Fruit fly (Drosophila melanogaster): ENCODE results near the gene Pdp1.

Pdp1 gene

DNA sequence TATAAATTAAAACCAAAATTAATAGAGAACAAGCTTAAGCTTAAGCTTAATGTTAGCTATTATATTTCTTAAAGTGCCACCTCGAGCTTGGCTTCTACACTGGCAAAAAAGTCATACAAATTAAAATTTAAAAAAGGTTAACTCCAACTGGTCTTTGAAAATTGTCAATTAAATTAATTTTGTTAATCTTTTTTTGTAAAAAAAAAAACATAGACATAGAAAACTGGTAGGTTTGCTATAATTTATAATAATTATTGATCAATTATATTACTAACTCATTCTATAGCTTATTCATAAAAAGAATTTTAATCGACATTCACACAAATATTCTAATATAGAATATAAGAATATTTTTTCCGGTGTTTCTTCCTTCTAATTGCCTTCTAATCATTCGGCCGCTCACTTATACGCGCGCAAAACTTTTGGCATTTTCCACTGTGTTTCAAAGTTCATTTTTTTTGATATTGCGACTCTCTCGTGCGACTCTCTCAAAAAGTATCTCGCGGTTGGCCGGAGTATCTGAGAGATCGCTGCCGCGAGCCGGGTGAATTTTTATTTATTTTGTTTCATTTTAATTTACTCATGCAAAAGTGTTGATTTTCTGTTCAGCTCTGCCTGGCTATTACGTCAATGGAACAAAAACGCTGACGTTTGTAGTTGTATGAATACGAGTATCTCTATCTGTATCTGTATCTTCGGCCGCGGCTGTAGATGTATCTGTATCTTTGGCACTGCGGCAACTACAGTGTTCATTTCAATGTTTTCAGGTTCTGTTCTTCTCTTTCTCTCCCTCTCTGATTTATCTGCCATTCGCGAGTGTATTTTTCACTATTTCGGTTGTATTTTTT is 11.2 kb downstream of the Pdp1 start (continued):
- TF ChIP-seq CoRest (tag; optimal IDR thresholded peaks at IDR 0.05) (peak; percentile 96), stwl (tag; optimal IDR thresholded peaks at IDR 0.05) (no peak), p53 (GFP tag; optimal IDR thresholded peaks at IDR 0.05) (no peak), unpg (GFP tag; optimal IDR thresholded peaks at IDR 0.05) (peak; percentile 76), CG13424 (tag; optimal IDR thresholded peaks at IDR 0.05) (peak; percentile 89), tap (tag; optimal IDR thresholded peaks at IDR 0.05) (peak; percentile 53), CG32772 (GFP tag; IDR thresholded peaks at IDR 0.05) (peak; percentile 71), CG12219 (GFP tag; optimal IDR thresholded peaks at IDR 0.05) (no peak), Vsx1 (GFP tag; optimal IDR thresholded peaks at IDR 0.05) (peak; percentile 77), CHES-1-like (GFP tag; optimal IDR thresholded peaks at IDR 0.05) (no peak), Bteb2 (GFP tag; optimal IDR thresholded peaks at IDR 0.05) (peak; percentile 59), fru (optimal IDR thresholded peaks at IDR 0.05) (no peak), CG5180 (GFP tag; optimal IDR thresholded peaks at IDR 0.05) (peak; percentile 58), Spps (tag; optimal IDR thresholded peaks at IDR 0.05) (peak; percentile 55), cad (GFP tag; optimal IDR thresholded peaks at IDR 0.05) (no peak), ase (GFP tag; IDR thresholded peaks at IDR 0.05) (0 out of 3 replicates have a peak, but pooled peaks have one; percentile 54), repo (GFP tag; optimal IDR thresholded peaks at IDR 0.05) (no peak), dati (GFP tag; IDR thresholded peaks at IDR 0.05) (no peak), run (tag; optimal IDR thresholded peaks at IDR 0.05) (peak; percentile 33), disco-r (GFP tag; optimal IDR thresholded peaks at IDR 0.05) (no peak), Bdp1 (GFP tag; optimal IDR thresholded peaks at IDR 0.05) (peak; percentile 17), jumu (GFP tag; optimal IDR thresholded peaks at IDR 0.05) (no peak), ken (GFP tag; IDR thresholded peaks at IDR 0.05) (no peak), CG15073 (GFP tag; optimal IDR thresholded peaks at IDR 0.05) (no peak), CG15011 (GFP tag; optimal IDR thresholded peaks at IDR 0.05) (peak; percentile 73), CG17385 (GFP tag; optimal IDR thresholded peaks at IDR 0.05) (peak; percentile 86), hth (optimal IDR thresholded peaks at IDR 0.05) (no peak), ems (GFP tag; optimal IDR thresholded peaks at IDR 0.05) (no peak), MTF-1 (GFP tag; optimal IDR thresholded peaks at IDR 0.05; ENCODE audit: borderline replicate concordance) (no peak), HLH54F (GFP tag; optimal IDR thresholded peaks at IDR 0.05) (peak; percentile 40), CG2116 (GFP tag; optimal IDR thresholded peaks at IDR 0.05) (peak; percentile 53), en (GFP tag; optimal IDR thresholded peaks at IDR 0.05) (no peak), CG11696 (GFP tag; IDR thresholded peaks at IDR 0.05) (no peak), grn (GFP tag; optimal IDR thresholded peaks at IDR 0.05) (peak; percentile 90), CG7357 (GFP tag; IDR thresholded peaks at IDR 0.05) (peak; percentile 43; the same call in 1 of the 3 replicates), HLH3B (GFP tag; IDR thresholded peaks at IDR 0.05) (peak; percentile 57; the same call in 1 of the 2 replicates), chn (GFP tag; optimal IDR thresholded peaks at IDR 0.05) (no peak), CG3281 (GFP tag; optimal IDR thresholded peaks at IDR 0.05) (peak; percentile 91), abd-A (tag; optimal IDR thresholded peaks at IDR 0.05) (peak; percentile 30), CTCF (GFP tag; optimal IDR thresholded peaks at IDR 0.05) (no peak), CG1792 (GFP tag; optimal IDR thresholded peaks at IDR 0.05) (no peak), CG33557 (GFP tag; optimal IDR thresholded peaks at IDR 0.05) (peak; percentile 56), CG12236 (GFP tag; optimal IDR thresholded peaks at IDR 0.05) (no peak), CG10209 (GFP tag; optimal IDR thresholded peaks at IDR 0.05) (peak; percentile 87), CG18599 (GFP tag; optimal IDR thresholded peaks at IDR 0.05) (peak; percentile 81), Doc2 (GFP tag; IDR thresholded peaks at IDR 0.05) (no peak), CG4404 (GFP tag; IDR thresholded peaks at IDR 0.05) (peak; percentile 44), lov (optimal IDR thresholded peaks at IDR 0.05) (no peak), lov (GFP tag; IDR thresholded peaks at IDR 0.05) (no peak), HLHmδ (GFP tag; optimal IDR thresholded peaks at IDR 0.05) (no peak), CG14965 (GFP tag; optimal IDR thresholded peaks at IDR 0.05; ENCODE audit: borderline replicate concordance) (no peak)
